Worm (Caenorhabditis elegans) whole organism, midembryonic: ENCODE data around the gene C02H6.3.

Experiments used
- ref-1 ChIP-seq: fragments of 200-800 bp; sonication (Bioruptor generic); conservative IDR thresholded peaks from 2 replicates; pipeline ENCODE4 v1.3.6; 2022; ENCODE audit warnings: missing genetic modification reagents, missing genetic modification characterization, missing compliant biosample characterization
- ztf-23 ChIP-seq: fragments of 200-800 bp; sonication (Bioruptor generic); IDR thresholded peaks from 2 replicates; pipeline ENCODE4 v1.3.6; 2022; ENCODE audit warnings: missing genetic modification reagents, missing genetic modification characterization, missing compliant biosample characterization

ce11 chrV:7424336-7424735 is 36.7 kb upstream of the C02H6.3 start, which contains the start of gene F18E3.10:
- TF ChIP-seq ztf-23 (no peak), ref-1 (no peak)
